Fruit fly (Drosophila melanogaster): ENCODE data around the gene Srp72.

DNA sequence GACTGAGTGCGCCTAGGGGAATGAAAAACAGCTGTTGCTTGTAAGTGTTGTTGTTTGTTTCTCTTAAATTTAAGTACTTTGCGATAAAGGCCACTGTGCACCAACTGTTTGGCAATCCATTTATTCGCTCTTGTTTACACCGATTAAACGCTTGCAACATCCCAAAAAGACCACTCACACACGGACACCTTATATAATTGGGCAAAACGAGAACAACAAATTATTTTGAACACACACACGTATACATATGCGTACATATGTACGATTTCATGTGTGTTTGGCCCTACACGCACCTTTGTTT, 31.4 kb upstream of the Srp72 start:
- TF ChIP-seq Lpt (GFP tag; optimal IDR thresholded peaks at IDR 0.05) (no peak), acj6 (GFP tag; optimal IDR thresholded peaks at IDR 0.05) (no peak)
